Fruit fly (Drosophila melanogaster): ENCODE measurements around the gene Myc.

Gene Myc

dm6 chrX:3371267-3371824 is 1.6 kb upstream of the Myc start (continued):
- TF ChIP-seq pan (optimal IDR thresholded peaks at IDR 0.05) (no peak), pan (GFP tag; optimal IDR thresholded peaks at IDR 0.05 in 1 of 2, IDR thresholded peaks at IDR 0.05 in 1 of 2) (peak in 1 of 2 experiments; percentile 29), ERR (GFP tag; optimal IDR thresholded peaks at IDR 0.05) (no peak), gcm2 (GFP tag; optimal IDR thresholded peaks at IDR 0.05) (no peak), CG2712 (tag; optimal IDR thresholded peaks at IDR 0.05) (no peak), CG17802 (tag; optimal IDR thresholded peaks at IDR 0.05) (no peak), gt (GFP tag; IDR thresholded peaks at IDR 0.05) (no peak), CG16813 (GFP tag; IDR thresholded peaks at IDR 0.05; ENCODE audit: partially characterized antibody) (no peak), CG3281 (GFP tag; optimal IDR thresholded peaks at IDR 0.05) (no peak), aop (GFP tag; IDR thresholded peaks at IDR 0.05) (no peak), CG10431 (GFP tag; optimal IDR thresholded peaks at IDR 0.05) (no peak), mam (GFP tag; optimal IDR thresholded peaks at IDR 0.05) (peak; percentile 4), dpn (GFP tag; optimal IDR thresholded peaks at IDR 0.05) (no peak), NfI (GFP tag; optimal IDR thresholded peaks at IDR 0.05) (no peak), CG5953 (GFP tag; IDR thresholded peaks at IDR 0.05) (no peak), ttk (GFP tag; IDR thresholded peaks at IDR 0.05) (no peak), row (GFP tag; IDR thresholded peaks at IDR 0.05) (peak; percentile 34; the same call in 1 of the 3 replicates), CG11504 (tag; optimal IDR thresholded peaks at IDR 0.05) (peak; percentile 33), fd102C (GFP tag; optimal IDR thresholded peaks at IDR 0.05) (no peak), CG43689 (GFP tag; IDR thresholded peaks at IDR 0.05) (no peak), sens (GFP tag) (peak; percentile 17)

dm6 chrX:3373656-3374055 is 697 bp downstream of the Myc start:
- TF ChIP-seq CG3281 (GFP tag; optimal IDR thresholded peaks at IDR 0.05) (no peak), dysf (GFP tag; IDR thresholded peaks at IDR 0.05) (no peak), Ptx1 (GFP tag; IDR thresholded peaks at IDR 0.05) (no peak)

- TF ChIP-seq schlank (tag; optimal IDR thresholded peaks at IDR 0.05): no peak
- TF ChIP-seq CG6175 (GFP tag; IDR thresholded peaks at IDR 0.05): no peak
- no peak for TF ChIP-seq z (GFP tag; IDR thresholded peaks at IDR 0.05)
- TF ChIP-seq run (tag; optimal IDR thresholded peaks at IDR 0.05): no peak
- no peak for TF ChIP-seq Sin3A (optimal IDR thresholded peaks at IDR 0.05)
These were observed 1.3 kb downstream of the Myc start for dm6 chrX:3374269-3374668.

- TF ChIP-seq slbo (GFP tag; IDR thresholded peaks at IDR 0.05): 0 out of 2 replicates have a peak, but pooled peaks have one; percentile 13
- TF ChIP-seq Hr51 (GFP tag; optimal IDR thresholded peaks at IDR 0.05): peak in 1 of 2 experiments; percentile 54
- TF ChIP-seq D (optimal IDR thresholded peaks at IDR 0.05): no peak
- TF ChIP-seq D (GFP tag; optimal IDR thresholded peaks at IDR 0.05): no peak
- no peak for TF ChIP-seq CG32772 (GFP tag; IDR thresholded peaks at IDR 0.05)
- TF ChIP-seq sr (GFP tag; IDR thresholded peaks at IDR 0.05): peak; percentile 88
- no peak for TF ChIP-seq D19A (tag; optimal IDR thresholded peaks at IDR 0.05)
- TF ChIP-seq CG11504 (tag; optimal IDR thresholded peaks at IDR 0.05): peak; percentile 8
- TF ChIP-seq CG2199 (GFP tag; IDR thresholded peaks at IDR 0.05): peak; percentile 99
- no peak for TF ChIP-seq CG34376 (GFP tag; optimal IDR thresholded peaks at IDR 0.05)
- 0 out of 2 replicates have a peak, but pooled peaks have one; percentile 10 for TF ChIP-seq Drgx (GFP tag; IDR thresholded peaks at IDR 0.05)
- TF ChIP-seq Med (GFP tag): peak; percentile 67
- peak; percentile 8; the same call in 1 of the 2 replicates for TF ChIP-seq chm (GFP tag; IDR thresholded peaks at IDR 0.05)
- peak; percentile 98 for TF ChIP-seq onecut (GFP tag; IDR thresholded peaks at IDR 0.05)
- TF ChIP-seq croc (GFP tag; conservative IDR thresholded peaks at IDR 0.05): no peak
- no peak for TF ChIP-seq CG13424 (tag; optimal IDR thresholded peaks at IDR 0.05)
- TF ChIP-seq cad (GFP tag; optimal IDR thresholded peaks at IDR 0.05): no peak
- TF ChIP-seq CG9437 (GFP tag; optimal IDR thresholded peaks at IDR 0.05): peak; percentile 47
- TF ChIP-seq scrt (GFP tag; optimal IDR thresholded peaks at IDR 0.05): peak; percentile 73
- TF ChIP-seq Adf1 (GFP tag; IDR thresholded peaks at IDR 0.05): peak; percentile 30; the same call in 1 of the 2 replicates
- TF ChIP-seq Sin3A (optimal IDR thresholded peaks at IDR 0.05): no peak
- no peak for TF ChIP-seq Hand (GFP tag; optimal IDR thresholded peaks at IDR 0.05)
- peak; percentile 53 for TF ChIP-seq sqz (GFP tag; optimal IDR thresholded peaks at IDR 0.05)
These were observed 3.5 kb downstream of the Myc start for dm6 chrX:3376442-3376841.
